Worm (Caenorhabditis elegans): ENCODE results near the gene srg-32.

srg-32 gene

DNA sequence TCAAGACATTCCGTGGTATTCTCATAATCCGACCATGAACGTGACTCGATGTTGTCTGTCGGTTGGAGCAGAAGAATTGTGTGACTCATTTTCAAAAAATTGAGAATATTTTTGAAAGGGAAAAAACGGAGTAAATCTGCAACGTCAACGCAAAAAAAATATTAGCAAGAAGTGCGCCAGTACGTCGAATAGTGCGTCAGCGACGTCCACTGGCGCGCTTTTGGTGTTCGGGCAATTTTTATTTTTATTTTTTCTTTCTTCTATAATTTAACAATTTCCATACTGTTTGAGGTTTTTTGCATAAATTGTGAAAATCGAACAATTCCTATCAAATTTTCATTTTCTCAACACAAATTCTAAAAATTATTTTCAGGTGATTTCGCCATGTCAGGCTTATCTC lies 9.7 kb downstream of the srg-32 start, which contains the start of the genes erh-1 and lpd-9 (continued):
- TF ChIP-seq unc-130 (tag; optimal IDR thresholded peaks at IDR 0.05) (peak; percentile 22), unc-62 (GFP tag; optimal IDR thresholded peaks at IDR 0.05) (no peak), sox-4 (tag; optimal IDR thresholded peaks at IDR 0.05) (peak; percentile 28), alr-1 (tag; optimal IDR thresholded peaks at IDR 0.05; ENCODE audit: borderline replicate concordance) (no peak), jun-1 (tag; optimal IDR thresholded peaks at IDR 0.05) (peak; percentile 53), Y116A8C.19 (tag; optimal IDR thresholded peaks at IDR 0.05; ENCODE audit: borderline replicate concordance) (no peak), blmp-1 (tag; optimal IDR thresholded peaks at IDR 0.05) (peak; percentile 67), lin-39 (tag; optimal IDR thresholded peaks at IDR 0.05) (peak; percentile 70), ces-1 (GFP tag; optimal IDR thresholded peaks at IDR 0.05) (no peak), skn-1 (tag; optimal IDR thresholded peaks at IDR 0.05) (peak; percentile 74), unc-98 (GFP tag; IDR thresholded peaks at IDR 0.05) (no peak), nhr-47 (tag; optimal IDR thresholded peaks at IDR 0.05) (peak; percentile 90), zip-4 (GFP tag; optimal IDR thresholded peaks at IDR 0.05) (peak; percentile 59), elt-2 (tag; optimal IDR thresholded peaks at IDR 0.05) (peak; percentile 73), nhr-84 (tag; optimal IDR thresholded peaks at IDR 0.05) (no peak), ceh-63 (GFP tag; optimal IDR thresholded peaks at IDR 0.05) (no peak), mef-2 (tag; optimal IDR thresholded peaks at IDR 0.05) (no peak), pqm-1 (tag; optimal IDR thresholded peaks at IDR 0.05) (no peak), C34B4.2 (tag; optimal IDR thresholded peaks at IDR 0.05) (no peak), hpl-2 (GFP tag; optimal IDR thresholded peaks at IDR 0.05) (no peak), nhr-76 (tag; optimal IDR thresholded peaks at IDR 0.05) (no peak), ztf-11 (tag; optimal IDR thresholded peaks at IDR 0.05) (peak in 1 of 2 experiments; percentile 74), snpc-4 (tag; optimal IDR thresholded peaks at IDR 0.05) (peak; percentile 77), fkh-4 (tag; optimal IDR thresholded peaks at IDR 0.05; ENCODE audit: borderline replicate concordance) (no peak), tbx-2 (tag; optimal IDR thresholded peaks at IDR 0.05) (peak; percentile 87), zag-1 (tag; optimal IDR thresholded peaks at IDR 0.05) (no peak), ceh-82 (tag; optimal IDR thresholded peaks at IDR 0.05) (peak; percentile 77 to 84 (median 79)), nhr-11 (tag; optimal IDR thresholded peaks at IDR 0.05) (peak; percentile 37), lin-35 (GFP tag; optimal IDR thresholded peaks at IDR 0.05) (peak; percentile 73 to 87), fkh-8 (tag; optimal IDR thresholded peaks at IDR 0.05) (peak; percentile 55), unc-86 (tag; optimal IDR thresholded peaks at IDR 0.05) (peak; percentile 80), efl-1 (optimal IDR thresholded peaks at IDR 0.05) (peak; percentile 76 to 83), efl-1 (GFP tag; optimal IDR thresholded peaks at IDR 0.05 in 1 of 2) (peak; percentile 77 to 98), lir-3 (tag; optimal IDR thresholded peaks at IDR 0.05; ENCODE audit: poor library complexity) (peak; percentile 6), C16A3.4 (tag; optimal IDR thresholded peaks at IDR 0.05) (peak; percentile 57), tlp-1 (tag; optimal IDR thresholded peaks at IDR 0.05) (no peak), irx-1 (tag; optimal IDR thresholded peaks at IDR 0.05) (peak; percentile 70)

DNA sequence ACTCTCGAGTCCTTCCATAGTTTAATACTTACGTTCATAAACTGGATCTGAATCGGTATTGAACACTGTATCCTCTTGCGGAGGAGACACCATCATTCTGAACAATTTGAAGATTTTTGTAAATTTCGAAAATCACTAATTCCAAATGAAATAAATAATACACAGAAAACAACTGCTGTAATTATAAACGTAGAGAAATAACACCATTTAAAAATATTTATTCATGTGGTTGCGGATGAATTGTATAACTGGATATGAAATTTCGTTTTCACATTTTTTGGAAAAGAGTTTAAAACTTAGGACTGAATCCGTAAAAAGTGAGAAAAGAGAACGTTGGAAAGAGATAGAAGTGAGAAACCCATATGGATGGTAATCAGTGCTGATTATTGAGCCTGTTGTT lies 10.4 kb downstream of the srg-32 start, which contains the start of gene mics-1:
TSS of gene mics-1 (minus strand) at position 101 of the 400 bp plus-strand sequence.
- TF ChIP-seq efl-1 (optimal IDR thresholded peaks at IDR 0.05) (no peak), efl-1 (GFP tag; optimal IDR thresholded peaks at IDR 0.05 in 1 of 2) (peak in 1 of 2 experiments; percentile 34), tbx-2 (tag; optimal IDR thresholded peaks at IDR 0.05) (no peak)

DNA sequence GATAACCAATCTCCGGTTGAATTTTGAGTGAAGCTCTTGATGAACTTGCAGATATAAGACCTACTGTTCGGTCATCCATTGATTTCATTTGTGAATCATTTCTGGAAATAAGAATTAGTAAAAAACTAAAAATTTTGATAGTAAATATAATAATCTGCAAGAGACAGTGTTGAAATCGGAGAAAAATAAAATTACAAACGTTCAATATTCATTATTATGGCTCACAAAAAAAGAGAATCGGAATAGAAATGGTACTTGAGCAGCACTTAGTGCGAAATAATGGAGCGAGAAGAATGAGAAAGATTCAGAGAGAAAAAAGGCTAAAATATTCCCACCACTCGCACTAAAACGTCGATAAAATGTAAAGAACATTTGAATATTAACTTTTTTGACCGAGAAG lies 12.3 kb downstream of the srg-32 start, which contains the start of gene vps-54:
TSS of gene vps-54 (minus strand) at position 101 of the 400 bp plus-strand sequence.
- no peak for TF ChIP-seq zag-1 (tag; optimal IDR thresholded peaks at IDR 0.05)
- TF ChIP-seq Y116A8C.19 (tag; optimal IDR thresholded peaks at IDR 0.05; ENCODE audit: borderline replicate concordance), result no peak
- no peak for TF ChIP-seq fkh-8 (tag; optimal IDR thresholded peaks at IDR 0.05)
- no peak for TF ChIP-seq rnt-1 (tag; optimal IDR thresholded peaks at IDR 0.05)
- no peak for TF ChIP-seq nhr-12 (tag; optimal IDR thresholded peaks at IDR 0.05)
- TF ChIP-seq tbx-2 (tag; optimal IDR thresholded peaks at IDR 0.05), result no peak
- TF ChIP-seq xbp-1 (tag; optimal IDR thresholded peaks at IDR 0.05), result no peak
- TF ChIP-seq elt-3 (tag; optimal IDR thresholded peaks at IDR 0.05), result no peak
